Worm (Caenorhabditis elegans) whole organism, young adult: Measurements from ENCODE around the gene brc-2.

Source experiments
- B0035.1 ChIP-seq: sonication (generic microtip); optimal IDR thresholded peaks from 2 replicates; lab custom pipeline; 2016; ENCODE audit warnings: missing genetic modification characterization, mild to moderate bottlenecking, missing compliant biosample characterization, missing genotype, missing genetic modification reagents
- F33H1.4 ChIP-seq: fragments of 200-800 bp; sonication (Bioruptor generic); IDR thresholded peaks from 2 replicates; pipeline ENCODE4 v1.3.6; 2022; ENCODE audit warnings: missing genetic modification reagents, missing genetic modification characterization, missing compliant biosample characterization
- K11D2.4 ChIP-seq: fragments of 200-800 bp; sonication (Bioruptor generic); IDR thresholded peaks from 2 replicates; pipeline ENCODE4 v1.3.6; 2022; ENCODE audit warnings: missing genetic modification reagents, missing genetic modification characterization, missing compliant biosample characterization
- K12H6.12 ChIP-seq: fragments of 200-800 bp; sonication (Bioruptor generic); optimal IDR thresholded peaks from 2 replicates; lab custom pipeline; 2018; ENCODE audit warnings: mild to moderate bottlenecking, missing genetic modification characterization, missing compliant biosample characterization
- Y53G8AR.9 ChIP-seq: fragments of 200-800 bp; sonication (Bioruptor generic); conservative IDR thresholded peaks from 2 replicates; pipeline ENCODE4 v1.3.6; 2022; ENCODE audit warnings: missing genetic modification reagents, missing genetic modification characterization, missing compliant biosample characterization
- ZK185.1 ChIP-seq: sonication (generic microtip); optimal IDR thresholded peaks from 2 replicates; lab custom pipeline; 2016; ENCODE audit warnings: mild to moderate bottlenecking, missing genetic modification characterization, missing compliant biosample characterization; ENCODE audit not compliant: poor library complexity, severe bottlenecking
- akir-1 ChIP-seq: fragments of 200-800 bp; sonication (Bioruptor generic); optimal IDR thresholded peaks from 2 replicates; lab custom pipeline; 2018; ENCODE audit warnings: mild to moderate bottlenecking, missing genetic modification characterization, moderate library complexity, missing compliant biosample characterization
- atf-7 ChIP-seq: sonication (generic microtip); optimal IDR thresholded peaks from 2 replicates; lab custom pipeline; 2017; ENCODE audit warnings: mild to moderate bottlenecking, missing genetic modification characterization, missing compliant biosample characterization
- bed-2 ChIP-seq: fragments of 200-800 bp; sonication (Bioruptor generic); IDR thresholded peaks from 2 replicates; pipeline ENCODE4 v1.3.6; 2022; ENCODE audit warnings: missing genetic modification reagents, missing genetic modification characterization, missing compliant biosample characterization
- cebp-1 ChIP-seq, 2 experiments: fragments of 200-800 bp in 1 of 2; sonication (Bioruptor generic) in 1 of 2; sonication (generic microtip) in 1 of 2; IDR thresholded peaks in 1 of 2; optimal IDR thresholded peaks in 1 of 2; 2 replicates each; pipeline versions ENCODE4 v1.3.6 to Lab custom; 2017 to 2022; ENCODE audit warnings: missing compliant biosample characterization in 2 of 2, missing genetic modification characterization in 2 of 2, mild to moderate bottlenecking in 1 of 2, missing genetic modification reagents in 1 of 2, moderate library complexity in 1 of 2
- ceh-27 ChIP-seq: fragments of 200-800 bp; sonication (Bioruptor generic); optimal IDR thresholded peaks from 2 replicates; lab custom pipeline; 2018; ENCODE audit warnings: mild to moderate bottlenecking, missing genetic modification characterization, moderate library complexity, missing compliant biosample characterization
- ceh-40 ChIP-seq: fragments of 200-800 bp; sonication (Bioruptor generic); IDR thresholded peaks from 2 replicates; pipeline ENCODE4 v1.3.6; 2022; ENCODE audit warnings: missing genetic modification characterization, missing compliant biosample characterization
- chd-7 ChIP-seq: sonication (generic microtip); optimal IDR thresholded peaks from 2 replicates; lab custom pipeline; 2016; ENCODE audit warnings: mild to moderate bottlenecking, missing genetic modification characterization, moderate library complexity, missing compliant biosample characterization
- die-1 ChIP-seq: sonication (generic microtip); optimal IDR thresholded peaks from 2 replicates; lab custom pipeline; 2016; ENCODE audit warnings: missing genotype, mild to moderate bottlenecking, missing genetic modification characterization, missing compliant biosample characterization
- dpff-1 ChIP-seq: sonication (generic microtip); optimal IDR thresholded peaks from 2 replicates; lab custom pipeline; 2017; ENCODE audit warnings: mild to moderate bottlenecking, missing genetic modification characterization, missing compliant biosample characterization
- hlh-12 ChIP-seq: sonication (generic microtip); optimal IDR thresholded peaks from 2 replicates; lab custom pipeline; 2016; ENCODE audit warnings: missing genetic modification characterization, missing compliant biosample characterization
- hmg-1.2 ChIP-seq: fragments of 200-800 bp; sonication (Bioruptor generic); IDR thresholded peaks from 2 replicates; pipeline ENCODE4 v1.3.6; 2022; ENCODE audit warnings: missing genetic modification reagents, missing genetic modification characterization, missing compliant biosample characterization
- lin-35 ChIP-seq, 3 experiments: fragments of 150-350 bp in 2 of 3; sonication (generic microtip) in 1 of 3; optimal IDR thresholded peaks; 2 replicates each; lab custom pipeline; 2014 to 2018; ENCODE audit warnings: missing biosample characterization in 3 of 3, missing genetic modification characterization in 3 of 3, missing genetic modification reagents in 3 of 3
- lin-40 ChIP-seq: sonication (generic microtip); optimal IDR thresholded peaks from 2 replicates; lab custom pipeline; 2016; ENCODE audit warnings: missing genetic modification characterization, mild to moderate bottlenecking, missing compliant biosample characterization, missing genotype, missing genetic modification reagents
- mcd-1 ChIP-seq: fragments of 200-800 bp; sonication (Bioruptor generic); IDR thresholded peaks from 2 replicates; pipeline ENCODE4 v1.3.6; 2022; ENCODE audit warnings: missing genetic modification reagents, missing genetic modification characterization, missing compliant biosample characterization
- mel-28 ChIP-seq: sonication (generic microtip); optimal IDR thresholded peaks from 2 replicates; lab custom pipeline; 2016; ENCODE audit warnings: borderline replicate concordance, mild to moderate bottlenecking, missing genetic modification characterization, missing compliant biosample characterization
- nfya-1 ChIP-seq: sonication (generic microtip); optimal IDR thresholded peaks from 2 replicates; lab custom pipeline; 2017; ENCODE audit warnings: antibody characterized with exemption, missing compliant biosample characterization, missing genetic modification characterization, borderline replicate concordance; ENCODE audit not compliant: insufficient read depth
- nfyb-1 ChIP-seq: fragments of 200-800 bp; sonication (Bioruptor generic); IDR thresholded peaks from 2 replicates; pipeline ENCODE4 v1.3.6; 2022; ENCODE audit warnings: missing genetic modification reagents, missing genetic modification characterization, missing compliant biosample characterization
- nhr-80 ChIP-seq: sonication (generic microtip); optimal IDR thresholded peaks from 2 replicates; lab custom pipeline; 2016; ENCODE audit warnings: missing genetic modification characterization, missing compliant biosample characterization
- nhr-90 ChIP-seq: sonication (generic microtip); optimal IDR thresholded peaks from 2 replicates; lab custom pipeline; 2016; ENCODE audit warnings: missing genotype, mild to moderate bottlenecking, missing genetic modification characterization, missing compliant biosample characterization
- pha-4 ChIP-seq: fragments of 150-350 bp; sonication (generic microtip); optimal IDR thresholded peaks from 2 replicates; lab custom pipeline; 2014; ENCODE audit warnings: missing biosample characterization, missing genetic modification reagents, missing genetic modification characterization
- rec-8 ChIP-seq, 2 experiments: sonication (generic microtip); optimal IDR thresholded peaks; 2 replicates each; lab custom pipeline; 2016; ENCODE audit warnings: mild to moderate bottlenecking in 2 of 2, missing genetic modification characterization in 2 of 2, missing genetic modification reagents in 2 of 2, missing genotype in 2 of 2, missing biosample characterization in 1 of 2, missing compliant biosample characterization in 1 of 2, moderate library complexity in 1 of 2
- sdz-38 ChIP-seq: sonication (generic microtip); optimal IDR thresholded peaks from 2 replicates; lab custom pipeline; 2016; ENCODE audit warnings: missing genotype, missing genetic modification characterization, missing compliant biosample characterization
- snpc-4 ChIP-seq, 5 experiments: fragments of 150-350 bp in 1 of 5; sonication (generic microtip) in 4 of 5; optimal IDR thresholded peaks; 2 replicates each; lab custom pipeline; 2014 to 2018; ENCODE audit warnings: missing genetic modification characterization in 5 of 5, missing biosample characterization in 3 of 5, antibody characterized with exemption in 2 of 5, mild to moderate bottlenecking in 2 of 5, missing compliant biosample characterization in 2 of 5, missing genotype in 2 of 5, moderate library complexity in 2 of 5, missing genetic modification reagents in 1 of 5
- somi-1 ChIP-seq: fragments of 200-800 bp; sonication (Bioruptor generic); optimal IDR thresholded peaks from 2 replicates; lab custom pipeline; 2018; ENCODE audit warnings: mild to moderate bottlenecking, missing genetic modification characterization, missing compliant biosample characterization
- tbp1 ChIP-seq: fragments of 200-800 bp; sonication (Bioruptor generic); optimal IDR thresholded peaks from 2 replicates; lab custom pipeline; 2018; ENCODE audit warnings: mild to moderate bottlenecking, missing genetic modification characterization, missing compliant biosample characterization
- ztf-26 ChIP-seq: sonication (generic microtip); optimal IDR thresholded peaks from 2 replicates; lab custom pipeline; 2017; ENCODE audit warnings: missing genetic modification characterization, missing compliant biosample characterization

brc-2 gene

ce11 chrIII:6898518-6898917 is 4.4 kb downstream of the brc-2 start:
- TF ChIP-seq lin-40 = peak; percentile 13
- no peak for TF ChIP-seq sdz-38
- 0 out of 2 replicates have a peak, but pooled peaks have one; percentile 8 for TF ChIP-seq Y53G8AR.9 (GFP tag; lab: Robert Waterston, UW)
- TF ChIP-seq cebp-1 (GFP tag; IDR thresholded peaks at IDR 0.05; lab: Robert Waterston, UW) = no peak
- peak; percentile 15 for TF ChIP-seq cebp-1 (tag; optimal IDR thresholded peaks at IDR 0.05; lab: Kevin White, UChicago)
- TF ChIP-seq ztf-26 (tag; lab: Kevin White, UChicago) = peak; percentile 43
- TF ChIP-seq K11D2.4 = peak; percentile 33; the same call in 1 of the 2 replicates
- TF ChIP-seq tbp1 (GFP tag; lab: Kevin White, UChicago) = peak; percentile 7
- TF ChIP-seq somi-1 (GFP tag; lab: Kevin White, UChicago) = peak; percentile 60
- no peak for TF ChIP-seq mel-28

ce11 chrIII:6897587-6898064 is 5.3 kb downstream of the brc-2 start, which contains the start of gene T07E3.4:
Gene T07E3.4 (plus strand): TSS chrIII:6898014.
- peak; percentile 51 for TF ChIP-seq ZK185.1
- peak; percentile 78 for TF ChIP-seq somi-1 (GFP tag; lab: Kevin White, UChicago)
- no peak for TF ChIP-seq snpc-4 (GFP tag; optimal IDR thresholded peaks at IDR 0.05; lab: Kevin White, UChicago)
- TF ChIP-seq snpc-4 (tag; optimal IDR thresholded peaks at IDR 0.05; lab: Kevin White, UChicago) = peak in 1 of 4 experiments; percentile 15
- TF ChIP-seq mcd-1 (GFP tag; lab: Robert Waterston, UW) = peak; percentile 36; the same call in 1 of the 2 replicates
- peak; percentile 60 for TF ChIP-seq ztf-26 (tag; lab: Kevin White, UChicago)
- TF ChIP-seq nhr-90 (tag; lab: Kevin White, UChicago) = no peak
- TF ChIP-seq chd-7 = peak; percentile 13
- no peak for TF ChIP-seq akir-1 (GFP tag; lab: Kevin White, UChicago)
- no peak for TF ChIP-seq ceh-27 (GFP tag; lab: Kevin White, UChicago)
- TF ChIP-seq K11D2.4 = 0 out of 2 replicates have a peak, but pooled peaks have one; percentile 65
- no peak for TF ChIP-seq F33H1.4 (GFP tag; lab: Robert Waterston, UW)
- no peak for TF ChIP-seq nfya-1 (tag; lab: Kevin White, UChicago)
- TF ChIP-seq nhr-80 (tag; lab: Kevin White, UChicago) = peak; percentile 35
- TF ChIP-seq B0035.1 (tag; lab: Kevin White, UChicago) = no peak
- peak; percentile 80 for TF ChIP-seq lin-40
- TF ChIP-seq bed-2 (GFP tag; lab: Robert Waterston, UW) = no peak
- no peak for TF ChIP-seq rec-8 (tag; optimal IDR thresholded peaks at IDR 0.05; lab: Kevin White, UChicago)
- TF ChIP-seq pha-4 = peak; percentile 45
- TF ChIP-seq nfyb-1 = peak; percentile 33; the same call in 1 of the 2 replicates
- no peak for TF ChIP-seq cebp-1 (GFP tag; IDR thresholded peaks at IDR 0.05; lab: Robert Waterston, UW)
- TF ChIP-seq cebp-1 (tag; optimal IDR thresholded peaks at IDR 0.05; lab: Kevin White, UChicago) = peak; percentile 68
- peak; percentile 28 for TF ChIP-seq K12H6.12 (tag; lab: Kevin White, UChicago)
- peak in 1 of 3 experiments; percentile 41 for TF ChIP-seq lin-35 (GFP tag; optimal IDR thresholded peaks at IDR 0.05; lab: Kevin White, UChicago)
- TF ChIP-seq hmg-1.2 (GFP tag; lab: Robert Waterston, UW) = peak; percentile 78
- peak; percentile 0 for TF ChIP-seq die-1 (tag; lab: Kevin White, UChicago)
- peak; percentile 38 for TF ChIP-seq atf-7

ce11 chrIII:6895677-6896076 is 7.2 kb downstream of the brc-2 start:
- TF ChIP-seq ceh-40 (GFP tag; lab: Robert Waterston, UW) (no peak), hlh-12 (no peak), bed-2 (GFP tag; lab: Robert Waterston, UW) (no peak), nfyb-1 (no peak), dpff-1 (tag; lab: Kevin White, UChicago) (no peak), Y53G8AR.9 (GFP tag; lab: Robert Waterston, UW) (no peak)
